Fruit fly (Drosophila melanogaster) whole organism, embryonic: ENCODE data around the gene dpr2.
A peak's percentile ranks its signal among the peaks of the same experiment; 100 is the strongest.

ENCODE experiments used
- Adf1 ChIP-seq: fragments of 200-800 bp; sonication (Bioruptor generic); IDR thresholded peaks from 2 replicates; pipeline ENCODE4 v1.3.6; 2022; ENCODE audit warnings: missing biosample characterization, missing genetic modification characterization
- B-H2 ChIP-seq: fragments of 200-800 bp; sonication (Bioruptor generic); optimal IDR thresholded peaks from 2 replicates; lab custom pipeline; 2018; ENCODE audit warnings: missing biosample characterization, mild to moderate bottlenecking, missing genetic modification characterization
- BEAF-32 ChIP-seq: fragments of 200-800 bp; sonication (Bioruptor generic); optimal IDR thresholded peaks from 3 replicates; lab custom pipeline; 2017; ENCODE audit warnings: missing biosample characterization, missing genetic modification characterization, mild to moderate bottlenecking, moderate library complexity, missing genetic modification reagents
- Bgb ChIP-seq: fragments of 200-800 bp; sonication (Bioruptor generic); IDR thresholded peaks from 2 replicates; pipeline ENCODE4 v1.3.6; 2022; ENCODE audit warnings: missing biosample characterization, missing genetic modification characterization; ENCODE audit not compliant: partially characterized antibody
- Bteb2 ChIP-seq: fragments of 200-800 bp; sonication (Bioruptor generic); optimal IDR thresholded peaks from 2 replicates; lab custom pipeline; 2016; ENCODE audit warnings: missing biosample characterization, missing genetic modification characterization
- CG13287 ChIP-seq: fragments of 200-800 bp; sonication (Bioruptor generic); IDR thresholded peaks from 2 replicates; pipeline ENCODE4 v1.3.6; 2022; ENCODE audit warnings: missing biosample characterization, missing genetic modification characterization; ENCODE audit not compliant: partially characterized antibody
- CG15269 ChIP-seq: fragments of 200-800 bp; sonication (Bioruptor generic); optimal IDR thresholded peaks from 2 replicates; lab custom pipeline; 2018; ENCODE audit warnings: missing biosample characterization, mild to moderate bottlenecking, missing genetic modification characterization, moderate library complexity
- CG18011 ChIP-seq: fragments of 200-800 bp; sonication (Bioruptor generic); optimal IDR thresholded peaks from 2 replicates; lab custom pipeline; 2017; ENCODE audit warnings: missing biosample characterization, missing genetic modification characterization, mild to moderate bottlenecking, moderate library complexity, missing genotype
- CG18764 ChIP-seq: fragments of 200-800 bp; sonication (Bioruptor generic); optimal IDR thresholded peaks from 3 replicates; lab custom pipeline; 2016; ENCODE audit warnings: missing biosample characterization, missing genetic modification characterization
- CG30403 ChIP-seq: fragments of 200-800 bp; sonication (Bioruptor generic); optimal IDR thresholded peaks from 3 replicates; lab custom pipeline; 2016; ENCODE audit warnings: missing biosample characterization, missing genetic modification characterization
- CG30431 ChIP-seq: fragments of 200-800 bp; sonication (Bioruptor generic); optimal IDR thresholded peaks from 2 replicates; lab custom pipeline; 2017; ENCODE audit warnings: missing biosample characterization, missing genetic modification characterization
- CG31441 ChIP-seq: fragments of 200-800 bp; sonication (Bioruptor generic); IDR thresholded peaks from 2 replicates; pipeline ENCODE4 v1.3.6; 2022; ENCODE audit warnings: missing biosample characterization, missing genetic modification characterization
- CG33213 ChIP-seq: fragments of 200-800 bp; sonication (Bioruptor generic); optimal IDR thresholded peaks from 3 replicates; lab custom pipeline; 2016; ENCODE audit warnings: missing biosample characterization, missing genetic modification characterization
- CG4360 ChIP-seq: fragments of 200-800 bp; sonication (Bioruptor generic); IDR thresholded peaks from 2 replicates; pipeline ENCODE4 v1.3.6; 2022; ENCODE audit warnings: missing biosample characterization, missing genetic modification characterization
- CG4617 ChIP-seq: fragments of 200-800 bp; sonication (Bioruptor generic); optimal IDR thresholded peaks from 3 replicates; lab custom pipeline; 2016; ENCODE audit warnings: missing biosample characterization, missing genetic modification characterization, borderline replicate concordance
- CG5245 ChIP-seq: fragments of 200-800 bp; sonication (Bioruptor generic); optimal IDR thresholded peaks from 3 replicates; lab custom pipeline; 2016; ENCODE audit warnings: missing biosample characterization, missing genetic modification characterization
- CG6683 ChIP-seq: fragments of 200-800 bp; sonication (Bioruptor generic); optimal IDR thresholded peaks from 2 replicates; lab custom pipeline; 2017; ENCODE audit warnings: missing biosample characterization, mild to moderate bottlenecking, missing genetic modification characterization, missing genetic modification reagents
- CG7372 ChIP-seq: fragments of 200-800 bp; sonication (Bioruptor generic); IDR thresholded peaks from 2 replicates; pipeline ENCODE4 v1.3.6; 2022; ENCODE audit warnings: missing biosample characterization, missing genetic modification characterization
- CG7839 ChIP-seq: fragments of 200-800 bp; sonication (Bioruptor generic); optimal IDR thresholded peaks from 3 replicates; lab custom pipeline; 2018; ENCODE audit warnings: missing biosample characterization, mild to moderate bottlenecking, missing genetic modification characterization, moderate library complexity
- CG7963 ChIP-seq: fragments of 200-800 bp; sonication (Bioruptor generic); IDR thresholded peaks from 3 replicates; pipeline ENCODE4 v1.3.6; 2022; ENCODE audit warnings: missing biosample characterization, missing genetic modification characterization; ENCODE audit not compliant: partially characterized antibody
- CG9817 ChIP-seq: fragments of 200-800 bp; sonication (Bioruptor generic); optimal IDR thresholded peaks from 2 replicates; lab custom pipeline; 2018; ENCODE audit warnings: missing biosample characterization, mild to moderate bottlenecking, missing genetic modification characterization, moderate library complexity
- CTCF ChIP-seq: fragments of 200-800 bp; sonication (Bioruptor generic); optimal IDR thresholded peaks from 2 replicates; lab custom pipeline; 2017; ENCODE audit warnings: missing biosample characterization, mild to moderate bottlenecking, missing genetic modification characterization, moderate library complexity
- Dbx ChIP-seq: fragments of 200-800 bp; sonication (Bioruptor generic); IDR thresholded peaks from 3 replicates; pipeline ENCODE4 v1.3.6; 2022; ENCODE audit warnings: missing biosample characterization, missing genetic modification characterization
- Dip3 ChIP-seq: fragments of 200-800 bp; sonication (Bioruptor generic); optimal IDR thresholded peaks from 3 replicates; lab custom pipeline; 2016; ENCODE audit warnings: missing biosample characterization, missing genetic modification characterization
- Dp ChIP-seq: fragments of 200-800 bp; sonication (Bioruptor generic); optimal IDR thresholded peaks from 2 replicates; lab custom pipeline; 2018; ENCODE audit warnings: missing biosample characterization, mild to moderate bottlenecking, missing genetic modification characterization, moderate library complexity
- Ets97D ChIP-seq: fragments of 200-800 bp; sonication (Bioruptor generic); optimal IDR thresholded peaks from 3 replicates; lab custom pipeline; 2016; ENCODE audit warnings: missing biosample characterization, missing genetic modification characterization
- Gug ChIP-seq: fragments of 200-800 bp; sonication (Bioruptor generic); IDR thresholded peaks from 4 replicates; pipeline ENCODE4 v1.3.6; 2022; ENCODE audit warnings: missing biosample characterization, missing genetic modification characterization
- HLH4C ChIP-seq: fragments of 200-800 bp; sonication (Bioruptor generic); IDR thresholded peaks from 3 replicates; pipeline ENCODE4 v1.3.6; 2022; ENCODE audit warnings: missing biosample characterization, missing genetic modification characterization; ENCODE audit not compliant: partially characterized antibody
- MESR4 ChIP-seq: fragments of 200-800 bp; sonication (Bioruptor generic); optimal IDR thresholded peaks from 2 replicates; lab custom pipeline; 2018; ENCODE audit warnings: missing biosample characterization, mild to moderate bottlenecking, missing genetic modification characterization, moderate library complexity
- Pdp1 ChIP-seq, 2 experiments: fragments of 200-800 bp; sonication (Bioruptor generic); optimal IDR thresholded peaks; 3 replicates each; lab custom pipeline; 2016; ENCODE audit warnings: missing biosample characterization in 2 of 2, missing genetic modification characterization in 2 of 2, mild to moderate bottlenecking in 1 of 2, moderate library complexity in 1 of 2
- Side ChIP-seq: fragments of 200-800 bp; sonication (Bioruptor generic); optimal IDR thresholded peaks from 2 replicates; lab custom pipeline; 2016; ENCODE audit warnings: missing biosample characterization, missing genetic modification characterization
- Trl ChIP-seq, 3 experiments: fragments of >200 bp in 2 of 3; fragments of 200-800 bp in 1 of 3; sonication (Bioruptor generic) in 1 of 3; optimal IDR thresholded peaks; 2 replicates in 1 of 3; 3 replicates in 2 of 3; lab custom pipeline; 2016 to 2017; ENCODE audit warnings: missing biosample characterization in 1 of 3, missing genetic modification characterization in 1 of 3
- amos ChIP-seq: fragments of 200-800 bp; sonication (Bioruptor generic); IDR thresholded peaks from 2 replicates; pipeline ENCODE4 v1.3.6; 2022; ENCODE audit warnings: missing biosample characterization, missing genetic modification characterization; ENCODE audit not compliant: partially characterized antibody
- aop ChIP-seq: fragments of 200-800 bp; sonication (Bioruptor generic); IDR thresholded peaks from 2 replicates; pipeline ENCODE4 v1.3.6; 2022; ENCODE audit warnings: missing biosample characterization, missing genetic modification characterization
- da ChIP-seq: fragments of 200-800 bp; sonication (Bioruptor generic); optimal IDR thresholded peaks from 2 replicates; lab custom pipeline; 2016; ENCODE audit warnings: missing biosample characterization, missing genetic modification characterization
- dpn ChIP-seq, 2 experiments: fragments of 200-800 bp; sonication (Bioruptor generic); optimal IDR thresholded peaks; 3 replicates each; lab custom pipeline; 2016; ENCODE audit warnings: missing biosample characterization in 2 of 2, missing genetic modification characterization in 2 of 2
- ftz-f1 ChIP-seq: fragments of 200-800 bp; sonication (Bioruptor generic); optimal IDR thresholded peaks from 2 replicates; lab custom pipeline; 2016; ENCODE audit warnings: missing biosample characterization, missing genetic modification characterization
- gt ChIP-seq: fragments of 200-800 bp; sonication (Bioruptor generic); IDR thresholded peaks from 2 replicates; pipeline ENCODE4 v1.3.6; 2022; ENCODE audit warnings: missing biosample characterization, missing genetic modification characterization
- hbn ChIP-seq: fragments of 200-800 bp; sonication (Bioruptor generic); IDR thresholded peaks from 2 replicates; pipeline ENCODE4 v1.3.6; 2022; ENCODE audit warnings: missing biosample characterization, missing genetic modification characterization; ENCODE audit not compliant: partially characterized antibody
- inv ChIP-seq: fragments of 200-800 bp; sonication (Bioruptor generic); IDR thresholded peaks from 2 replicates; pipeline ENCODE4 v1.3.6; 2022; ENCODE audit warnings: missing biosample characterization, missing genetic modification characterization; ENCODE audit not compliant: partially characterized antibody
- kni ChIP-seq: fragments of 200-800 bp; sonication (Bioruptor generic); optimal IDR thresholded peaks from 3 replicates; lab custom pipeline; 2017; ENCODE audit warnings: mild to moderate bottlenecking, missing biosample characterization, missing genetic modification reagents, missing genetic modification characterization
- knrl ChIP-seq: fragments of 200-800 bp; sonication (Bioruptor generic); IDR thresholded peaks from 3 replicates; pipeline ENCODE4 v1.3.6; 2022; ENCODE audit warnings: missing biosample characterization, missing genetic modification characterization; ENCODE audit not compliant: partially characterized antibody
- lbe ChIP-seq: fragments of 200-800 bp; sonication (Bioruptor generic); optimal IDR thresholded peaks from 2 replicates; lab custom pipeline; 2016; ENCODE audit warnings: missing biosample characterization, mild to moderate bottlenecking, missing genetic modification characterization
- nerfin-2 ChIP-seq: fragments of 200-800 bp; sonication (Bioruptor generic); IDR thresholded peaks from 2 replicates; pipeline ENCODE4 v1.3.6; 2022; ENCODE audit warnings: missing biosample characterization, missing genetic modification characterization; ENCODE audit not compliant: partially characterized antibody
- sens ChIP-seq: fragments of 200-800 bp; sonication (Bioruptor generic); peaks from one replicate; lab custom pipeline; 2016; ENCODE audit warnings: missing biosample characterization, missing genetic modification characterization
- stwl ChIP-seq: fragments of 200-800 bp; sonication (Bioruptor generic); optimal IDR thresholded peaks from 3 replicates; lab custom pipeline; 2018; ENCODE audit warnings: missing biosample characterization, mild to moderate bottlenecking, missing genetic modification characterization, moderate library complexity
- tin ChIP-seq: fragments of 200-800 bp; sonication (Bioruptor generic); optimal IDR thresholded peaks from 3 replicates; lab custom pipeline; 2016; ENCODE audit warnings: missing biosample characterization, missing genetic modification characterization
- tio ChIP-seq: fragments of 200-800 bp; sonication (Bioruptor generic); optimal IDR thresholded peaks from 2 replicates; lab custom pipeline; 2017; ENCODE audit warnings: missing biosample characterization, missing genetic modification characterization, inconsistent platforms
- tna ChIP-seq: fragments of 200-800 bp; sonication (Bioruptor generic); IDR thresholded peaks from 2 replicates; pipeline ENCODE4 v1.3.6; 2022; ENCODE audit warnings: missing biosample characterization, missing genetic modification characterization; ENCODE audit not compliant: partially characterized antibody
- wdn ChIP-seq: fragments of 200-800 bp; sonication (Bioruptor generic); IDR thresholded peaks from 2 replicates; pipeline ENCODE4 v1.3.6; 2022; ENCODE audit warnings: missing biosample characterization, missing genetic modification characterization

The dpr2 gene

DNA sequence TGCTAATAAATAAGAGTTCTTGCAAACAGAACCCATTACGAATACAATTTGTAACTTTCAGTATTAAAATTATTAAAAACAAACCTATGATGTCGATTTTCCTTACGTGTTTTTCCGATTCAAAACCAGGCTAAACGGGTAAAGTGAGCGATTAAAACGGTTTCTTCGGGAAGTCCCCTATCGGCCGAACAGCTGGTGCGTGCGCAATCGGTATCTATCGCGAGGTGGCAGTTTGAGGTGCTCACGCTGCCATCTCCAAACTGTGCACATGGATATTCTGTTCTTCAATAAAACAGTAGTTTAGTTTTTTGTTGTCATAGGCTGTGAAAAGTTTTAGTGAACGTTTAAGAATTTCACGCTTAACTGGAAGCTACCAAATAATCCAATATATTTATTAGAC is 25.2 kb upstream of the dpr2 start, which contains the start of gene TTLL4A (continued):
- peak; percentile 10 for TF ChIP-seq Bteb2
- peak; percentile 76 for TF ChIP-seq ftz-f1
- TF ChIP-seq tio = no peak
- peak; percentile 99 for TF ChIP-seq Bgb (GFP tag; lab: Robert Waterston, UW)
- TF ChIP-seq knrl = peak; percentile 98
- TF ChIP-seq CG9817 (tag; lab: Kevin White, UChicago) = no peak
- TF ChIP-seq wdn (GFP tag; lab: Robert Waterston, UW) = no peak
- peak; percentile 96 for TF ChIP-seq nerfin-2 (GFP tag; lab: Robert Waterston, UW)
- TF ChIP-seq kni = no peak
- peak in 1 of 2 experiments; percentile 9 for TF ChIP-seq Pdp1 (GFP tag; optimal IDR thresholded peaks at IDR 0.05; lab: Kevin White, UChicago)
- peak; percentile 96 for TF ChIP-seq tna (GFP tag; lab: Robert Waterston, UW)
- peak; percentile 50 for TF ChIP-seq Dp
- peak; percentile 97 for TF ChIP-seq CG7963 (GFP tag; lab: Robert Waterston, UW)
- no peak for TF ChIP-seq CG5245 (GFP tag; lab: Kevin White, UChicago)
- peak; percentile 95 for TF ChIP-seq HLH4C
- peak; percentile 98 for TF ChIP-seq hbn (GFP tag; lab: Robert Waterston, UW)
- TF ChIP-seq CG15269 (tag; lab: Kevin White, UChicago) = no peak
- no peak for TF ChIP-seq da
- peak; percentile 99 for TF ChIP-seq CG13287 (GFP tag; lab: Robert Waterston, UW)
- TF ChIP-seq Side (GFP tag; lab: Kevin White, UChicago) = peak; percentile 23
- TF ChIP-seq Trl (optimal IDR thresholded peaks at IDR 0.05; lab: Kevin White, UChicago) = no peak
- TF ChIP-seq Trl (GFP tag; optimal IDR thresholded peaks at IDR 0.05; lab: Kevin White, UChicago) = peak; percentile 39
- peak; percentile 52; the same call in 2 of the 4 replicates for TF ChIP-seq Gug (GFP tag; lab: Robert Waterston, UW)
- TF ChIP-seq lbe (GFP tag; lab: Kevin White, UChicago) = peak; percentile 68
- TF ChIP-seq sens = peak; percentile 82
- TF ChIP-seq CG7372 = no peak
- TF ChIP-seq CG30431 = no peak
- TF ChIP-seq tin (GFP tag; lab: Kevin White, UChicago) = peak; percentile 9
- TF ChIP-seq Dbx (GFP tag; lab: Robert Waterston, UW) = 0 out of 3 replicates have a peak, but pooled peaks have one; percentile 44
- TF ChIP-seq CG18011 (GFP tag; lab: Kevin White, UChicago) = no peak
- peak; percentile 75 for TF ChIP-seq MESR4 (GFP tag; lab: Kevin White, UChicago)
- TF ChIP-seq CG33213 (GFP tag; lab: Kevin White, UChicago) = peak; percentile 42
- no peak for TF ChIP-seq gt (GFP tag; lab: Robert Waterston, UW)
- no peak for TF ChIP-seq CG6683 (GFP tag; lab: Kevin White, UChicago)
- peak; percentile 97 for TF ChIP-seq BEAF-32 (GFP tag; lab: Kevin White, UChicago)
- peak; percentile 14 for TF ChIP-seq CG18764 (GFP tag; lab: Kevin White, UChicago)
- TF ChIP-seq CG7839 = no peak
- TF ChIP-seq CG30403 (GFP tag; lab: Kevin White, UChicago) = peak; percentile 32
- TF ChIP-seq Ets97D (GFP tag; lab: Kevin White, UChicago) = peak; percentile 86
- TF ChIP-seq amos (GFP tag; lab: Robert Waterston, UW) = peak; percentile 99
- peak; percentile 81 for TF ChIP-seq Dip3 (GFP tag; lab: Kevin White, UChicago)
- peak; percentile 96 for TF ChIP-seq inv (GFP tag; lab: Robert Waterston, UW)
- TF ChIP-seq stwl (tag; lab: Kevin White, UChicago) = peak; percentile 62
- no peak for TF ChIP-seq CG31441
- peak; percentile 79 for TF ChIP-seq CG4617 (GFP tag; lab: Kevin White, UChicago)
- peak in 1 of 2 experiments; percentile 36 for TF ChIP-seq dpn (GFP tag; optimal IDR thresholded peaks at IDR 0.05; lab: Kevin White, UChicago)
- TF ChIP-seq Adf1 (GFP tag; lab: Robert Waterston, UW) = peak; percentile 18; the same call in 1 of the 2 replicates
- peak; percentile 14 for TF ChIP-seq B-H2 (GFP tag; lab: Kevin White, UChicago)
- TF ChIP-seq aop (GFP tag; lab: Robert Waterston, UW) = no peak
- TF ChIP-seq CTCF (GFP tag; lab: Kevin White, UChicago) = peak; percentile 45
- TF ChIP-seq CG4360 (GFP tag; lab: Robert Waterston, UW) = peak; percentile 10; the same call in 1 of the 2 replicates
